Worm (Caenorhabditis elegans) whole organism, L4 larva: ENCODE data around the gene irld-27.

Experiments used
- D1046.2 ChIP-seq: fragments of 200-800 bp; sonication (Bioruptor generic); IDR thresholded peaks from 2 replicates; pipeline ENCODE4 v1.3.6; 2022; ENCODE audit warnings: missing genetic modification characterization, missing compliant biosample characterization
- F26F4.8 ChIP-seq: fragments of 200-800 bp; sonication (Bioruptor generic); conservative IDR thresholded peaks from 2 replicates; pipeline ENCODE4 v1.3.6; 2022; ENCODE audit warnings: missing genetic modification characterization, missing compliant biosample characterization
- F49E8.2 ChIP-seq: sonication (generic microtip); optimal IDR thresholded peaks from 2 replicates; lab custom pipeline; 2016; ENCODE audit warnings: missing compliant biosample characterization, mild to moderate bottlenecking, missing genetic modification characterization, borderline replicate concordance
- R02D3.7 ChIP-seq: fragments of 150-350 bp; sonication (generic microtip); optimal IDR thresholded peaks from 3 replicates; lab custom pipeline; 2014; ENCODE audit warnings: missing biosample characterization, missing genetic modification characterization
- T26A8.4 ChIP-seq: fragments of 200-800 bp; sonication (Bioruptor generic); IDR thresholded peaks from 2 replicates; pipeline ENCODE4 v1.3.6; 2022; ENCODE audit warnings: missing genetic modification characterization, missing compliant biosample characterization
- aly-2 ChIP-seq: sonication (generic microtip); optimal IDR thresholded peaks from 2 replicates; lab custom pipeline; 2018; ENCODE audit warnings: missing biosample characterization, missing genetic modification characterization
- ceh-20 ChIP-seq: fragments of 200-800 bp; sonication (Bioruptor generic); IDR thresholded peaks from 2 replicates; pipeline ENCODE4 v1.3.6; 2022; ENCODE audit warnings: missing genetic modification reagents, missing genetic modification characterization, missing compliant biosample characterization
- ceh-62 ChIP-seq: sonication (generic microtip); optimal IDR thresholded peaks from 2 replicates; lab custom pipeline; 2017; ENCODE audit warnings: missing biosample characterization, missing genetic modification characterization
- daf-12 ChIP-seq: fragments of 150-350 bp; optimal IDR thresholded peaks from 2 replicates; lab custom pipeline; 2014; ENCODE audit warnings: missing biosample characterization, missing genetic modification reagents, missing genetic modification characterization
- daf-16 ChIP-seq, 3 experiments: sonication (generic microtip); optimal IDR thresholded peaks; 2 replicates each; lab custom pipeline; 2016 to 2017; ENCODE audit warnings: missing genetic modification characterization in 3 of 3, missing genetic modification reagents in 3 of 3, mild to moderate bottlenecking in 2 of 3, missing compliant biosample characterization in 2 of 3, missing biosample characterization in 1 of 3, moderate library complexity in 1 of 3
- daf-8 ChIP-seq: fragments of 200-800 bp; sonication (Bioruptor generic); IDR thresholded peaks from 2 replicates; pipeline ENCODE4 v1.3.6; 2022; ENCODE audit warnings: missing genetic modification characterization, missing compliant biosample characterization
- dmd-6 ChIP-seq: fragments of 200-800 bp; sonication (Bioruptor generic); IDR thresholded peaks from 2 replicates; pipeline ENCODE4 v1.3.6; 2022; ENCODE audit warnings: missing genetic modification reagents, missing genetic modification characterization, missing compliant biosample characterization
- duxl-1 ChIP-seq: sonication (generic microtip); optimal IDR thresholded peaks from 2 replicates; lab custom pipeline; 2016; ENCODE audit warnings: mild to moderate bottlenecking, missing genetic modification characterization, moderate library complexity, missing compliant biosample characterization; ENCODE audit not compliant: poor library complexity
- egl-43 ChIP-seq: fragments of 200-800 bp; sonication (Bioruptor generic); IDR thresholded peaks from 2 replicates; pipeline ENCODE4 v1.3.6; 2022; ENCODE audit warnings: missing genetic modification reagents, missing genetic modification characterization, missing compliant biosample characterization
- gei-8 ChIP-seq: fragments of 200-800 bp; sonication (Bioruptor generic); optimal IDR thresholded peaks from 2 replicates; lab custom pipeline; 2018; ENCODE audit warnings: mild to moderate bottlenecking, missing genetic modification characterization, missing compliant biosample characterization
- hlh-11 ChIP-seq: fragments of 200-800 bp; sonication (Bioruptor generic); optimal IDR thresholded peaks from 2 replicates; lab custom pipeline; 2018; ENCODE audit warnings: mild to moderate bottlenecking, missing genetic modification characterization, missing compliant biosample characterization
- hlh-30 ChIP-seq: sonication (generic microtip); optimal IDR thresholded peaks from 2 replicates; lab custom pipeline; 2017; ENCODE audit warnings: antibody characterized with exemption, mild to moderate bottlenecking, missing genetic modification characterization, missing compliant biosample characterization; ENCODE audit not compliant: insufficient read depth
- jun-1 ChIP-seq: fragments of 150-350 bp; optimal IDR thresholded peaks from 2 replicates; lab custom pipeline; 2014; ENCODE audit warnings: missing biosample characterization, missing genetic modification reagents, missing genetic modification characterization
- lin-13 ChIP-seq: fragments of 150-350 bp; optimal IDR thresholded peaks from 2 replicates; lab custom pipeline; 2014; ENCODE audit warnings: missing biosample characterization, missing genetic modification reagents, missing genetic modification characterization
- lin-38 ChIP-seq: fragments of 200-800 bp; sonication (Bioruptor generic); IDR thresholded peaks from 2 replicates; pipeline ENCODE4 v1.3.6; 2022; ENCODE audit warnings: missing genetic modification reagents, missing genetic modification characterization, missing compliant biosample characterization
- lir-3 ChIP-seq: sonication (generic microtip); optimal IDR thresholded peaks from 2 replicates; lab custom pipeline; 2016; ENCODE audit warnings: mild to moderate bottlenecking, missing genetic modification characterization, missing compliant biosample characterization
- mep-1 ChIP-seq: fragments of 150-350 bp; sonication (generic microtip); optimal IDR thresholded peaks from 3 replicates; lab custom pipeline; 2014; ENCODE audit warnings: missing biosample characterization, missing genetic modification characterization
- nhr-10 ChIP-seq: fragments of 150-350 bp; optimal IDR thresholded peaks from 2 replicates; lab custom pipeline; 2014; ENCODE audit warnings: missing biosample characterization, missing genetic modification characterization
- nhr-111 ChIP-seq: fragments of 200-800 bp; sonication (Bioruptor generic); optimal IDR thresholded peaks from 2 replicates; lab custom pipeline; 2018; ENCODE audit warnings: mild to moderate bottlenecking, missing genetic modification characterization, missing compliant biosample characterization
- nhr-25 ChIP-seq: sonication (generic microtip); optimal IDR thresholded peaks from 2 replicates; lab custom pipeline; 2017; ENCODE audit warnings: missing genetic modification characterization, mild to moderate bottlenecking, missing compliant biosample characterization, antibody characterized with exemption, moderate library complexity, borderline replicate concordance; ENCODE audit not compliant: insufficient read depth
- nhr-28 ChIP-seq: fragments of 150-350 bp; optimal IDR thresholded peaks from 2 replicates; lab custom pipeline; 2014; ENCODE audit warnings: missing biosample characterization, missing genetic modification characterization
- nhr-48 ChIP-seq: sonication (generic microtip); optimal IDR thresholded peaks from 2 replicates; lab custom pipeline; 2016; ENCODE audit warnings: mild to moderate bottlenecking, missing genetic modification characterization, missing compliant biosample characterization
- nhr-6 ChIP-seq: fragments of 150-350 bp; optimal IDR thresholded peaks from 2 replicates; lab custom pipeline; 2014; ENCODE audit warnings: missing biosample characterization, missing genetic modification characterization
- nhr-77 ChIP-seq: fragments of 150-350 bp; optimal IDR thresholded peaks from 2 replicates; lab custom pipeline; 2014; ENCODE audit warnings: missing biosample characterization, missing genetic modification characterization
- pha-4 ChIP-seq, 2 experiments: fragments of 150-350 bp in 1 of 2; fragments of 200-800 bp in 1 of 2; sonication (Bioruptor generic) in 1 of 2; IDR thresholded peaks in 1 of 2; optimal IDR thresholded peaks in 1 of 2; 2 replicates each; pipeline versions ENCODE4 v1.3.6 to Lab custom; 2014 to 2022; ENCODE audit warnings: missing genetic modification characterization in 2 of 2, missing genetic modification reagents in 2 of 2, missing biosample characterization in 1 of 2, missing compliant biosample characterization in 1 of 2
- php-3 ChIP-seq: fragments of 200-800 bp; sonication (Bioruptor generic); IDR thresholded peaks from 2 replicates; pipeline ENCODE4 v1.3.6; 2022; ENCODE audit warnings: missing genetic modification reagents, missing genetic modification characterization, missing compliant biosample characterization
- rbr-2 ChIP-seq: sonication (generic microtip); optimal IDR thresholded peaks from 2 replicates; lab custom pipeline; 2016; ENCODE audit warnings: missing genotype, missing genetic modification characterization, missing compliant biosample characterization
- snpc-1.2 ChIP-seq: fragments of 200-800 bp; sonication (Bioruptor generic); IDR thresholded peaks from 2 replicates; pipeline ENCODE4 v1.3.6; 2022; ENCODE audit warnings: missing genetic modification reagents, missing genetic modification characterization, missing compliant biosample characterization
- snpc-4 ChIP-seq: fragments of 150-350 bp; optimal IDR thresholded peaks from 2 replicates; lab custom pipeline; 2014; ENCODE audit warnings: missing biosample characterization, missing genetic modification characterization
- tra-1 ChIP-seq: fragments of 200-800 bp; sonication (Bioruptor generic); IDR thresholded peaks from 2 replicates; pipeline ENCODE4 v1.3.6; 2022; ENCODE audit warnings: missing genetic modification reagents, missing genetic modification characterization, missing compliant biosample characterization
- unc-130 ChIP-seq: sonication (generic microtip); optimal IDR thresholded peaks from 2 replicates; lab custom pipeline; 2016; ENCODE audit warnings: missing genetic modification reagents, missing genetic modification characterization, missing compliant biosample characterization
- unc-62 ChIP-seq, 3 experiments: fragments of 150-350 bp in 1 of 3; sonication (generic microtip); optimal IDR thresholded peaks in 2 of 3; peaks in 1 of 3; 1 replicate in 1 of 3; 2 replicates in 2 of 3; lab custom pipeline; 2014 to 2017; ENCODE audit warnings: missing biosample characterization in 3 of 3, missing genetic modification characterization in 3 of 3, missing genetic modification reagents in 3 of 3, missing genotype in 1 of 3

The irld-27 gene

ce11 chrII:3318839-3319238 lies 13.3 kb upstream of the irld-27 start (continued):
- TF ChIP-seq D1046.2 (GFP tag; lab: Robert Waterston, UW): no peak
- no peak for TF ChIP-seq rbr-2
- peak; percentile 87 for TF ChIP-seq php-3 (GFP tag; lab: Robert Waterston, UW)
- peak; percentile 43 for TF ChIP-seq hlh-11 (tag; lab: Kevin White, UChicago)
- TF ChIP-seq lin-38 (GFP tag; lab: Robert Waterston, UW): no peak
- TF ChIP-seq pha-4 (GFP tag; IDR thresholded peaks at IDR 0.05; lab: Robert Waterston, UW): no peak
- TF ChIP-seq pha-4 (tag; optimal IDR thresholded peaks at IDR 0.05; lab: Kevin White, UChicago): no peak
- TF ChIP-seq lir-3 (tag; lab: Kevin White, UChicago): no peak
- no peak for TF ChIP-seq T26A8.4 (GFP tag; lab: Robert Waterston, UW)
- TF ChIP-seq jun-1: no peak
- no peak for TF ChIP-seq ceh-62 (tag; lab: Kevin White, UChicago)
- TF ChIP-seq nhr-111 (GFP tag; lab: Kevin White, UChicago): no peak
- no peak for TF ChIP-seq nhr-10 (tag; lab: Kevin White, UChicago)
- no peak for TF ChIP-seq gei-8
- TF ChIP-seq ceh-20: no peak
- no peak for TF ChIP-seq nhr-25 (tag; lab: Kevin White, UChicago)
- no peak for TF ChIP-seq nhr-48

DNA sequence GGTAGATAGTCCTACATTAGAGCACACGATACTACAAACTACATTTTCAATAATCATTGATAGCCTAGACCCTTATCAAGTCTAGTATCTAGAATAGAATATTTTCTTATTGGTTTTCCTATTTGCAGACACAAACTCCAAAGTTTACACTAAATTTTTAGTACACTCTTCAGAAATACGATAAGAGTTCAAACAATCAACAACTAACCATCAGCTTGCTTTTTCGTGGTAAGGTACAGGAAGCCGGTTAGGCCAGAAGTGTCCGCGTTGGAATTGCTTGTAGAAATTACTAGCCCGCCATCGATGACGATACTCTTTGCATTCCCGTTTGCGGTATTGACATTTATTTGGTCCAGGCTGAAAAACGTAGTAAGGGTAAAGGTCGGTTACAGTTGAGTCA lies 9.9 kb upstream of the irld-27 start, which contains the start of gene Y46D2A.1:
Gene Y46D2A.1 (plus strand): TSS at position 301 of the 400 bp plus-strand sequence.
- peak; percentile 22 for TF ChIP-seq nhr-28 (tag; lab: Kevin White, UChicago)
- no peak for TF ChIP-seq snpc-4
- TF ChIP-seq hlh-11 (tag; lab: Kevin White, UChicago): no peak
- 0 out of 2 replicates have a peak, but pooled peaks have one; percentile 12 for TF ChIP-seq dmd-6
- no peak for TF ChIP-seq unc-62 (GFP tag; optimal IDR thresholded peaks at IDR 0.05 in 1 of 2; lab: Kevin White, UChicago)
- no peak for TF ChIP-seq unc-62 (tag; optimal IDR thresholded peaks at IDR 0.05; lab: Kevin White, UChicago)
- no peak for TF ChIP-seq lin-13 (GFP tag; lab: Kevin White, UChicago)
- no peak for TF ChIP-seq aly-2 (tag; lab: Kevin White, UChicago)
- TF ChIP-seq F26F4.8 (GFP tag; lab: Robert Waterston, UW): no peak

DNA sequence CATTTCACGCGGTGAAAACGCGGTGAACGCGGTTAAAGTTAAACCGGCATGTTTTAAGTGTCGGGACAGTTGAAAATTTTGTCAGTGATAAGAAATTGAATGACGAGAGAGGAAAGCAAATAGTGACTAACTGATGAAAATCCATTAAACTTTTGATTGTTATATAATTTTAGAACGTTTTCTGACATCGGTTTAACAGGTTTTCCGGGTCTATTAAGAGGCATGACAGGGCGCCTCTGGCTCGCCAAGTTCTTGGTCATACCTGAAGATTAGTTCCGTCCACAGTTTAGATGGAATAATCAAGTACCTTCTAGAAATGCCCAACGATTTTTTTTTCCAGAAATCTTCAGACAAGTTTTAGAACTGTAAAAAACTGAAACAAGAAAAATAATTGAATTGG lies 9.0 kb upstream of the irld-27 start, which contains the start of gene Y46D2A.2:
Gene Y46D2A.2 (minus strand): TSS at position 101 of the 400 bp plus-strand sequence.
- TF ChIP-seq unc-62 (GFP tag; optimal IDR thresholded peaks at IDR 0.05 in 1 of 2; lab: Kevin White, UChicago) (no peak), unc-62 (tag; optimal IDR thresholded peaks at IDR 0.05; lab: Kevin White, UChicago) (no peak), mep-1 (tag; lab: Kevin White, UChicago) (no peak), egl-43 (GFP tag; lab: Robert Waterston, UW) (no peak), snpc-1.2 (GFP tag; lab: Robert Waterston, UW) (no peak)

- TF ChIP-seq unc-130 (GFP tag; lab: Kevin White, UChicago) (no peak), hlh-30 (no peak), daf-12 (tag; lab: Kevin White, UChicago) (no peak), R02D3.7 (tag; lab: Kevin White, UChicago) (no peak), nhr-48 (no peak)
Measured at ce11 chrII:3327104-3327503, 5.0 kb upstream of the irld-27 start, which contains the start of gene Y46D2A.3. TSS of gene Y46D2A.3 (minus strand) at chrII:3327204.

- TF ChIP-seq F49E8.2 (tag; lab: Kevin White, UChicago) (no peak), duxl-1 (tag; lab: Kevin White, UChicago) (no peak), daf-16 (GFP tag; optimal IDR thresholded peaks at IDR 0.05; lab: Kevin White, UChicago) (no peak), daf-16 (tag; optimal IDR thresholded peaks at IDR 0.05; lab: Kevin White, UChicago) (no peak), nhr-6 (tag; lab: Kevin White, UChicago) (no peak), daf-12 (tag; lab: Kevin White, UChicago) (no peak), nhr-77 (tag; lab: Kevin White, UChicago) (no peak), tra-1 (GFP tag; lab: Robert Waterston, UW) (no peak), daf-8 (GFP tag; lab: Robert Waterston, UW) (no peak)
Measured at ce11 chrII:3337039-3337438, 4.9 kb downstream of the irld-27 start, which contains the start of gene F14D2.19. TSS of gene F14D2.19 (minus strand) at chrII:3337139.
